Worm (Caenorhabditis elegans): ENCODE results near the gene pid-1.

Gene pid-1

ce11 chrII:7708540-7708939, 18.2 kb upstream of the pid-1 start, which contains the start of gene B0495.9:
Gene B0495.9, minus strand, starts transcription at chrII:7708710.
- TF ChIP-seq med-1 (GFP tag; optimal IDR thresholded peaks at IDR 0.05; ENCODE audit: insufficient read depth) (peak; percentile 97), cog-1 (tag; optimal IDR thresholded peaks at IDR 0.05) (peak; percentile 76), ztf-23 (GFP tag; IDR thresholded peaks at IDR 0.05) (peak; percentile 93), klf-2 (GFP tag; conservative IDR thresholded peaks at IDR 0.05) (peak; percentile 88), ztf-29 (GFP tag; IDR thresholded peaks at IDR 0.05) (peak; percentile 79), tab-1 (GFP tag; IDR thresholded peaks at IDR 0.05) (peak; percentile 91), flt-1 (GFP tag; IDR thresholded peaks at IDR 0.05) (peak; percentile 95), ref-1 (GFP tag; conservative IDR thresholded peaks at IDR 0.05) (peak; percentile 58; the same call in 1 of the 2 replicates), T22C8.4 (GFP tag; IDR thresholded peaks at IDR 0.05) (peak; percentile 77)

ce11 chrII:7707383-7707782, 17.0 kb upstream of the pid-1 start, which contains the start of gene luc-7L:
Gene luc-7L, minus strand, starts transcription at chrII:7707483.
- TF ChIP-seq cog-1 (tag; optimal IDR thresholded peaks at IDR 0.05), result no peak
- no peak for TF ChIP-seq ztf-29 (GFP tag; IDR thresholded peaks at IDR 0.05)
- no peak for TF ChIP-seq med-1 (GFP tag; optimal IDR thresholded peaks at IDR 0.05; ENCODE audit: insufficient read depth)
- no peak for TF ChIP-seq flt-1 (GFP tag; IDR thresholded peaks at IDR 0.05)
- no peak for TF ChIP-seq klf-2 (GFP tag; conservative IDR thresholded peaks at IDR 0.05)
- no peak for TF ChIP-seq ref-1 (GFP tag; conservative IDR thresholded peaks at IDR 0.05)
- TF ChIP-seq ztf-23 (GFP tag; IDR thresholded peaks at IDR 0.05), result no peak
- no peak for TF ChIP-seq T22C8.4 (GFP tag; IDR thresholded peaks at IDR 0.05)
- TF ChIP-seq tab-1 (GFP tag; IDR thresholded peaks at IDR 0.05), result no peak

ce11 chrII:7705152-7705551, 14.8 kb upstream of the pid-1 start, which contains the start of gene B0495.7:
Gene B0495.7, minus strand, starts transcription at chrII:7705233.
- TF ChIP-seq med-1 (GFP tag; optimal IDR thresholded peaks at IDR 0.05; ENCODE audit: insufficient read depth) (no peak), cog-1 (tag; optimal IDR thresholded peaks at IDR 0.05) (no peak), tab-1 (GFP tag; IDR thresholded peaks at IDR 0.05) (no peak), flt-1 (GFP tag; IDR thresholded peaks at IDR 0.05) (no peak), T22C8.4 (GFP tag; IDR thresholded peaks at IDR 0.05) (no peak), ref-1 (GFP tag; conservative IDR thresholded peaks at IDR 0.05) (no peak), ztf-23 (GFP tag; IDR thresholded peaks at IDR 0.05) (no peak), ztf-29 (GFP tag; IDR thresholded peaks at IDR 0.05) (no peak), klf-2 (GFP tag; conservative IDR thresholded peaks at IDR 0.05) (no peak)

DNA sequence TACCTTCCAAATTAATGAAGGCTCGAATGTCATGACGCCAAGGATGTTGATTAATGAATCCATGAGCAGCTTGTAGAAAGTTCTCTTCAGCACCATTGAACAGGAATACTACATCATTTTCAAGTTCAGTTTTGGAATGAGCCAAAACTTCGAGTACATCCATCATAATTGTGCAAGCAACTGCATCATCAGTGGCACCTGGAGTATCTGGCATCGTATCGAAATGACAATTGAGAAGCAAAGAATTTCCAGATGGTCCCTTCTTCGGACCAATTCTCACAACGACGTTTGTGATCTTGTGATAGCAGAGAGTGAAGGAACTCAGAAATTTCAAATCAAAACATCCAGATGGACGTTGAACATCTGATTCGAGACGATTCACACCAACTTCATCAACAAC, 14.0 kb upstream of the pid-1 start:
- TF ChIP-seq cog-1 (tag; optimal IDR thresholded peaks at IDR 0.05) (no peak), ztf-29 (GFP tag; IDR thresholded peaks at IDR 0.05) (no peak), med-1 (GFP tag; optimal IDR thresholded peaks at IDR 0.05; ENCODE audit: insufficient read depth) (no peak), flt-1 (GFP tag; IDR thresholded peaks at IDR 0.05) (no peak), tab-1 (GFP tag; IDR thresholded peaks at IDR 0.05) (no peak), ref-1 (GFP tag; conservative IDR thresholded peaks at IDR 0.05) (no peak), klf-2 (GFP tag; conservative IDR thresholded peaks at IDR 0.05) (no peak), ztf-23 (GFP tag; IDR thresholded peaks at IDR 0.05) (no peak), T22C8.4 (GFP tag; IDR thresholded peaks at IDR 0.05) (no peak)

DNA sequence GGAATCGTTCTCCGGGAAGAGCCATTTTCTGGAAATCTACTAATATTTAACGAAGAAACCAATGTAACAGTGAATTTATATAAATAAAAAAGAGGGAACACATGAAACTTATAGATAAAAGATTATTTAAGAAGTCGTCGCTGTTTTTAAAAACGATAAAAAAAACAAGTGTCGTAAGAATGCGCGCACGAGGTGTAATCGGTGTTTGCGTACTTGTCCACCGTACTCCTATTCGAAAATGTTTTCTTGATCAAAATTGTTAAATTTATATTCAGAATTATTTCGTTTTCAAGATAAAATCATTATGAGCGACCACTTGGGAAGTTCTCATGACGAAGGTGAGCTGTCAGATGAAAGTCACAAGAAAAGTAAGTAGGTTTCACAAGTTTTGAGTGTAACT, 8.7 kb upstream of the pid-1 start, which contains the start of the genes moa-2 and cdk-11.1:
moa-2 (minus strand) TSS at position 25 of the 400 bp plus-strand sequence.
cdk-11.1 (plus strand) TSS at position 227 of the 400 bp plus-strand sequence.
- no peak for TF ChIP-seq klf-2 (GFP tag; conservative IDR thresholded peaks at IDR 0.05)
- TF ChIP-seq T22C8.4 (GFP tag; IDR thresholded peaks at IDR 0.05), result no peak
- no peak for TF ChIP-seq ztf-23 (GFP tag; IDR thresholded peaks at IDR 0.05)
- TF ChIP-seq cog-1 (tag; optimal IDR thresholded peaks at IDR 0.05), result no peak
- no peak for TF ChIP-seq tab-1 (GFP tag; IDR thresholded peaks at IDR 0.05)
- TF ChIP-seq flt-1 (GFP tag; IDR thresholded peaks at IDR 0.05), result no peak
- TF ChIP-seq med-1 (GFP tag; optimal IDR thresholded peaks at IDR 0.05; ENCODE audit: insufficient read depth), result no peak
- TF ChIP-seq ref-1 (GFP tag; conservative IDR thresholded peaks at IDR 0.05), result no peak
- no peak for TF ChIP-seq ztf-29 (GFP tag; IDR thresholded peaks at IDR 0.05)

DNA sequence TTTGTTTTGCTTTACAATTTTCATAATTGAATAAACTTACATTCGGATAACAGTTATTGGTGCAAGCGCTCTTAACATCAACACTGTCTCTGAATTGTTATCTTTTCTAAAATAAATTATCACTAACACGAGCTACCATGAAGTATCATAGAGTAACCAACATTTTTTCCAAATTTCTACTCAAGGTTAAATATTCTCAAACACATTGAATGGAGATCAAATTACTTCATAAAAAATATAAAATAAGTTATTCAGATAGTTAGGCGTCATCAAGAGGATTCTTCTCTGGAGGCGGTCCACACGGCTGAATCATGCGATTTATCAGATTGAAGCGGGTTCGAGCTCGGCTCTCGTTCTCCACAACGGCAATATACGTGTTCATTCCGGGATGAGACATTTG, 8.1 kb upstream of the pid-1 start, which contains the start of gene B0495.5:
B0495.5 (minus strand) TSS at position 101 of the 400 bp plus-strand sequence.
- no peak for TF ChIP-seq T22C8.4 (GFP tag; IDR thresholded peaks at IDR 0.05)
- no peak for TF ChIP-seq ref-1 (GFP tag; conservative IDR thresholded peaks at IDR 0.05)
- TF ChIP-seq med-1 (GFP tag; optimal IDR thresholded peaks at IDR 0.05; ENCODE audit: insufficient read depth), result no peak
- no peak for TF ChIP-seq flt-1 (GFP tag; IDR thresholded peaks at IDR 0.05)
- no peak for TF ChIP-seq ztf-29 (GFP tag; IDR thresholded peaks at IDR 0.05)
- TF ChIP-seq tab-1 (GFP tag; IDR thresholded peaks at IDR 0.05), result no peak
- no peak for TF ChIP-seq cog-1 (tag; optimal IDR thresholded peaks at IDR 0.05)
- TF ChIP-seq ztf-23 (GFP tag; IDR thresholded peaks at IDR 0.05), result no peak
- no peak for TF ChIP-seq klf-2 (GFP tag; conservative IDR thresholded peaks at IDR 0.05)

- TF ChIP-seq flt-1 (GFP tag; IDR thresholded peaks at IDR 0.05) (no peak), cog-1 (tag; optimal IDR thresholded peaks at IDR 0.05) (no peak), ztf-23 (GFP tag; IDR thresholded peaks at IDR 0.05) (no peak), klf-2 (GFP tag; conservative IDR thresholded peaks at IDR 0.05) (no peak), tab-1 (GFP tag; IDR thresholded peaks at IDR 0.05) (no peak), ref-1 (GFP tag; conservative IDR thresholded peaks at IDR 0.05) (no peak), T22C8.4 (GFP tag; IDR thresholded peaks at IDR 0.05) (no peak), med-1 (GFP tag; optimal IDR thresholded peaks at IDR 0.05; ENCODE audit: insufficient read depth) (no peak)
Measured at ce11 chrII:7697156-7697555, 6.8 kb upstream of the pid-1 start.

- TF ChIP-seq ztf-29 (GFP tag; IDR thresholded peaks at IDR 0.05), result no peak
- no peak for TF ChIP-seq med-1 (GFP tag; optimal IDR thresholded peaks at IDR 0.05; ENCODE audit: insufficient read depth)
- no peak for TF ChIP-seq cog-1 (tag; optimal IDR thresholded peaks at IDR 0.05)
- no peak for TF ChIP-seq tab-1 (GFP tag; IDR thresholded peaks at IDR 0.05)
Measured at ce11 chrII:7695636-7696035, 5.3 kb upstream of the pid-1 start.

DNA sequence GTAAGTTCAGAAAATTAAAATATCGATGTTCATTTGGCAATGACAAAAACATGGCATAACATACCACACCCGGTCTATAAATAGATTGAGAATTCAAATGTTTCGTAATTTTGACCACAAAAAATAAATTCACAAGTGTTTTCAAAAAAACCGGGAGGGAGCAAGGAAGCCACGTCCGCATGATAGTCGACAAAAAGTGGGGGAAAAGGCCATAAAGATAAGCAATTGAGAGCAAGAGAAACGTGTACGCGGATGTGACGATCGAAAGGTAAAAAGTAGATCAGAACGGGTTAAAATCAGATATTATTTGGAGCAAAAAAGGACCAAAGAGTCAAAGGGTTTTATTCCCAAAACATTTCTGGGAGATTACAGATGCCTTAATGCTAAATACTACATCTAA, 4.4 kb upstream of the pid-1 start:
- TF ChIP-seq cog-1 (tag; optimal IDR thresholded peaks at IDR 0.05) (no peak), klf-2 (GFP tag; conservative IDR thresholded peaks at IDR 0.05) (no peak), T22C8.4 (GFP tag; IDR thresholded peaks at IDR 0.05) (no peak), flt-1 (GFP tag; IDR thresholded peaks at IDR 0.05) (no peak), ztf-29 (GFP tag; IDR thresholded peaks at IDR 0.05) (no peak)

- TF ChIP-seq tab-1 (GFP tag; IDR thresholded peaks at IDR 0.05) (no peak), T22C8.4 (GFP tag; IDR thresholded peaks at IDR 0.05) (no peak), ref-1 (GFP tag; conservative IDR thresholded peaks at IDR 0.05) (no peak), ztf-29 (GFP tag; IDR thresholded peaks at IDR 0.05) (no peak), flt-1 (GFP tag; IDR thresholded peaks at IDR 0.05) (no peak), klf-2 (GFP tag; conservative IDR thresholded peaks at IDR 0.05) (no peak), ztf-23 (GFP tag; IDR thresholded peaks at IDR 0.05) (no peak), cog-1 (tag; optimal IDR thresholded peaks at IDR 0.05) (no peak), med-1 (GFP tag; optimal IDR thresholded peaks at IDR 0.05; ENCODE audit: insufficient read depth) (no peak)
Measured at ce11 chrII:7693929-7694328, 3.6 kb upstream of the pid-1 start, which contains the start of gene nhx-2. Gene nhx-2, minus strand, starts transcription at chrII:7693957.

Measured in whole organism, midembryonic.